Fruit fly (Drosophila melanogaster): ENCODE measurements around the gene CG9926.

dm6 chr3R:13972653-13973052, 21.7 kb upstream of the CG9926 start:
- TF ChIP-seq ss (GFP tag; optimal IDR thresholded peaks at IDR 0.05): no peak
- TF ChIP-seq Gug (GFP tag; IDR thresholded peaks at IDR 0.05): no peak
- no peak for TF ChIP-seq achi (GFP tag; optimal IDR thresholded peaks at IDR 0.05)
- TF ChIP-seq CG11762 (GFP tag; optimal IDR thresholded peaks at IDR 0.05; ENCODE audit: insufficient read depth): no peak
- no peak for TF ChIP-seq lz (GFP tag; optimal IDR thresholded peaks at IDR 0.05)
- TF ChIP-seq CG32006 (GFP tag; optimal IDR thresholded peaks at IDR 0.05): no peak
- TF ChIP-seq Ets96B (tag; optimal IDR thresholded peaks at IDR 0.05): no peak
- TF ChIP-seq CG34406 (GFP tag; optimal IDR thresholded peaks at IDR 0.05): no peak
- TF ChIP-seq fd59A (GFP tag; optimal IDR thresholded peaks at IDR 0.05): no peak
- no peak for TF ChIP-seq Eip78C (GFP tag)
- no peak for TF ChIP-seq CG6854 (GFP tag; optimal IDR thresholded peaks at IDR 0.05)
- no peak for TF ChIP-seq Sox15 (GFP tag; optimal IDR thresholded peaks at IDR 0.05)
- TF ChIP-seq CG6808 (GFP tag; optimal IDR thresholded peaks at IDR 0.05): no peak
- no peak for TF ChIP-seq CG8119 (GFP tag; IDR thresholded peaks at IDR 0.05)

Measured in whole organism, prepupa.